Worm (Caenorhabditis elegans) whole organism, late embryonic: ENCODE results near the gene F07H5.7.

Source experiments
- ceh-18 ChIP-seq: sonication (generic microtip); optimal IDR thresholded peaks from 2 replicates; lab custom pipeline; 2016; ENCODE audit warnings: missing genetic modification characterization, missing compliant biosample characterization
- ets-4 ChIP-seq: sonication (generic microtip); optimal IDR thresholded peaks from 2 replicates; lab custom pipeline; 2016; ENCODE audit warnings: missing genetic modification characterization, missing compliant biosample characterization
- fax-1 ChIP-seq: sonication (generic microtip); optimal IDR thresholded peaks from 2 replicates; lab custom pipeline; 2016; ENCODE audit warnings: missing genotype, missing genetic modification characterization, missing compliant biosample characterization
- fkh-10 ChIP-seq: fragments of 150-350 bp; optimal IDR thresholded peaks from 2 replicates; lab custom pipeline; 2014; ENCODE audit warnings: missing biosample characterization, missing genetic modification reagents, missing genetic modification characterization
- hlh-13 ChIP-seq: fragments of 200-800 bp; sonication (Bioruptor generic); optimal IDR thresholded peaks from 2 replicates; lab custom pipeline; 2018; ENCODE audit warnings: mild to moderate bottlenecking, missing genetic modification characterization, missing compliant biosample characterization
- nhr-11 ChIP-seq: fragments of 150-350 bp; optimal IDR thresholded peaks from 2 replicates; lab custom pipeline; 2014; ENCODE audit warnings: missing biosample characterization, missing genetic modification characterization
- rnt-1 ChIP-seq: sonication (generic microtip); optimal IDR thresholded peaks from 2 replicates; lab custom pipeline; 2016; ENCODE audit warnings: missing genetic modification characterization, missing compliant biosample characterization
- tbx-2 ChIP-seq: sonication (generic microtip); optimal IDR thresholded peaks from 2 replicates; lab custom pipeline; 2016; ENCODE audit warnings: missing genetic modification characterization, missing compliant biosample characterization
- unc-86 ChIP-seq: sonication (generic microtip); optimal IDR thresholded peaks from 2 replicates; lab custom pipeline; 2016; ENCODE audit warnings: missing genetic modification characterization, missing compliant biosample characterization

DNA sequence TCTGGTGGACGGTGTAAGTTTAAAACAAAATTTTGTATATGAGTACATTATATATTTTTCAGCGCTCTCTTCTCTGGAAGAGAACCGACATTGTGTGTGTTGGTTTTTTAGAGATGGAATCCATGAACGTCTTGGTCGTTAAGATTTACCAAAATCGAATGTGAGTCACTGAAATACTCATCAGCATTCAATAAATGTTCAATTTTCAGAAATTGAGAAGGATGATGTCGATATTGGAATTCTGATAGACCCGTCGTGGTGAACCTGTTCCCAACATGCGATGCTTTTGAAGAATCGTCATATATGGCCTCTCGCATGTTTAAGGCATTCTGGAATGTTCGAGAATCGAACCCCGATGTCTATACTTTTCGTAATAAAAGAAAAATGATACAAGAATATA lies 5.2 kb downstream of the F07H5.7 start:
- no peak for TF ChIP-seq nhr-11 (tag; lab: Kevin White, UChicago)
- no peak for TF ChIP-seq fax-1 (tag; lab: Kevin White, UChicago)
- TF ChIP-seq tbx-2: no peak
- TF ChIP-seq rnt-1 (tag; lab: Kevin White, UChicago): no peak
- no peak for TF ChIP-seq fkh-10 (GFP tag; lab: Kevin White, UChicago)
- no peak for TF ChIP-seq unc-86 (tag; lab: Kevin White, UChicago)
- no peak for TF ChIP-seq ceh-18 (tag; lab: Kevin White, UChicago)
- no peak for TF ChIP-seq hlh-13 (GFP tag; lab: Kevin White, UChicago)
- TF ChIP-seq ets-4: no peak
